Worm (Caenorhabditis elegans) whole organism, L3 larva: ENCODE measurements around the gene Y41G9A.6.

ENCODE experiments used
- R02D3.7 ChIP-seq: fragments of 150-350 bp; optimal IDR thresholded peaks from 2 replicates; lab custom pipeline; 2014; ENCODE audit warnings: missing biosample characterization, missing genetic modification characterization
- ZK546.5 ChIP-seq: sonication (generic microtip); optimal IDR thresholded peaks from 2 replicates; lab custom pipeline; 2017; ENCODE audit warnings: missing biosample characterization, missing genetic modification characterization
- aly-2 ChIP-seq: fragments of 150-350 bp; optimal IDR thresholded peaks from 2 replicates; lab custom pipeline; 2014; ENCODE audit warnings: missing biosample characterization, missing genetic modification characterization
- ama-1 ChIP-seq: fragments of 150-350 bp; optimal IDR thresholded peaks from 2 replicates; lab custom pipeline; 2018
- ceh-16 ChIP-seq: sonication (generic microtip); optimal IDR thresholded peaks from 2 replicates; lab custom pipeline; 2017; ENCODE audit warnings: missing biosample characterization, missing genetic modification characterization
- ceh-28 ChIP-seq: fragments of 150-350 bp; optimal IDR thresholded peaks from 2 replicates; lab custom pipeline; 2014; ENCODE audit warnings: missing biosample characterization, missing genetic modification reagents, missing genetic modification characterization
- ceh-82 ChIP-seq: fragments of 150-350 bp; optimal IDR thresholded peaks from 2 replicates; lab custom pipeline; 2014; ENCODE audit warnings: missing biosample characterization, missing genetic modification characterization
- egl-27 ChIP-seq: sonication (generic microtip); optimal IDR thresholded peaks from 4 replicates; lab custom pipeline; 2017; ENCODE audit warnings: missing biosample characterization, missing genetic modification reagents, missing genetic modification characterization
- elt-1 ChIP-seq: fragments of 150-350 bp; optimal IDR thresholded peaks from 2 replicates; lab custom pipeline; 2014; ENCODE audit warnings: missing biosample characterization, missing genetic modification characterization
- elt-2 ChIP-seq: sonication (generic microtip); optimal IDR thresholded peaks from 2 replicates; lab custom pipeline; 2016; ENCODE audit warnings: missing genetic modification reagents, mild to moderate bottlenecking, missing genetic modification characterization, missing compliant biosample characterization
- elt-3 ChIP-seq, 3 experiments: fragments of 150-350 bp in 1 of 3; sonication (generic microtip) in 2 of 3; optimal IDR thresholded peaks; 2 replicates in 2 of 3; 4 replicates in 1 of 3; lab custom pipeline; 2014 to 2017; ENCODE audit warnings: missing biosample characterization in 3 of 3, missing genetic modification characterization in 3 of 3
- eor-1 ChIP-seq, 2 experiments: fragments of 150-350 bp; optimal IDR thresholded peaks; 2 replicates each; lab custom pipeline; 2014 to 2018; ENCODE audit warnings: missing biosample characterization in 2 of 2, missing genetic modification characterization in 2 of 2
- fkh-10 ChIP-seq: sonication (generic microtip); optimal IDR thresholded peaks from 2 replicates; lab custom pipeline; 2017; ENCODE audit warnings: missing biosample characterization, missing genetic modification reagents, missing genetic modification characterization
- fkh-2 ChIP-seq: fragments of 150-350 bp; optimal IDR thresholded peaks from 2 replicates; lab custom pipeline; 2014; ENCODE audit warnings: missing biosample characterization, missing genetic modification reagents, missing genetic modification characterization
- fos-1 ChIP-seq: fragments of 150-350 bp; optimal IDR thresholded peaks from 2 replicates; lab custom pipeline; 2014; ENCODE audit warnings: missing biosample characterization, missing genetic modification characterization
- hmg-11 ChIP-seq: sonication (generic microtip); optimal IDR thresholded peaks from 2 replicates; lab custom pipeline; 2016; ENCODE audit warnings: missing genetic modification characterization, missing compliant biosample characterization
- jun-1 ChIP-seq: fragments of 150-350 bp; optimal IDR thresholded peaks from 2 replicates; lab custom pipeline; 2014; ENCODE audit warnings: missing biosample characterization, missing genetic modification reagents, missing genetic modification characterization
- lin-39 ChIP-seq: fragments of 150-350 bp; optimal IDR thresholded peaks from 2 replicates; lab custom pipeline; 2018; ENCODE audit warnings: missing biosample characterization, missing genetic modification reagents, missing genetic modification characterization
- mdl-1 ChIP-seq: fragments of 150-350 bp; optimal IDR thresholded peaks from 2 replicates; lab custom pipeline; 2014; ENCODE audit warnings: missing biosample characterization, missing genetic modification characterization
- mml-1 ChIP-seq: fragments of 150-350 bp; sonication (generic microtip); optimal IDR thresholded peaks from 3 replicates; lab custom pipeline; 2014; ENCODE audit warnings: missing biosample characterization, missing genetic modification characterization
- nfya-1 ChIP-seq: sonication (generic microtip); optimal IDR thresholded peaks from 2 replicates; lab custom pipeline; 2017; ENCODE audit warnings: missing genetic modification characterization, mild to moderate bottlenecking, missing compliant biosample characterization, antibody characterized with exemption, moderate library complexity; ENCODE audit not compliant: insufficient read depth
- nhr-11 ChIP-seq: fragments of 150-350 bp; optimal IDR thresholded peaks from 2 replicates; lab custom pipeline; 2014; ENCODE audit warnings: missing biosample characterization, missing genetic modification characterization
- nhr-12 ChIP-seq: fragments of 150-350 bp; optimal IDR thresholded peaks from 2 replicates; lab custom pipeline; 2014; ENCODE audit warnings: missing biosample characterization, missing genetic modification characterization
- nhr-23 ChIP-seq: fragments of 150-350 bp; optimal IDR thresholded peaks from 2 replicates; lab custom pipeline; 2014; ENCODE audit warnings: missing biosample characterization, missing genetic modification reagents, missing genetic modification characterization
- nhr-237 ChIP-seq: fragments of 150-350 bp; optimal IDR thresholded peaks from 2 replicates; lab custom pipeline; 2014; ENCODE audit warnings: missing biosample characterization, missing genetic modification characterization
- nhr-25 ChIP-seq: sonication (generic microtip); optimal IDR thresholded peaks from 2 replicates; lab custom pipeline; 2017; ENCODE audit warnings: missing biosample characterization, missing genetic modification characterization
- nhr-28 ChIP-seq: fragments of 150-350 bp; optimal IDR thresholded peaks from 2 replicates; lab custom pipeline; 2014; ENCODE audit warnings: missing biosample characterization, missing genetic modification characterization
- nhr-43 ChIP-seq: sonication (generic microtip); optimal IDR thresholded peaks from 2 replicates; lab custom pipeline; 2016; ENCODE audit warnings: mild to moderate bottlenecking, missing genetic modification characterization, missing compliant biosample characterization; ENCODE audit not compliant: poor library complexity, severe bottlenecking
- nhr-67 ChIP-seq: fragments of 150-350 bp; optimal IDR thresholded peaks from 2 replicates; lab custom pipeline; 2014; ENCODE audit warnings: missing biosample characterization, missing genetic modification characterization
- nhr-76 ChIP-seq: fragments of 150-350 bp; sonication (generic microtip); optimal IDR thresholded peaks from 5 replicates; lab custom pipeline; 2014; ENCODE audit warnings: missing biosample characterization, missing genetic modification characterization
- nhr-77 ChIP-seq: fragments of 150-350 bp; optimal IDR thresholded peaks from 2 replicates; lab custom pipeline; 2014; ENCODE audit warnings: missing biosample characterization, missing genetic modification characterization
- pqm-1 ChIP-seq: fragments of 150-350 bp; optimal IDR thresholded peaks from 2 replicates; lab custom pipeline; 2017; ENCODE audit warnings: missing biosample characterization, missing genetic modification characterization, inconsistent platforms
- skn-1 ChIP-seq: fragments of 150-350 bp; optimal IDR thresholded peaks from 2 replicates; lab custom pipeline; 2014; ENCODE audit warnings: missing biosample characterization, missing genetic modification characterization
- tbx-2 ChIP-seq: sonication (generic microtip); optimal IDR thresholded peaks from 2 replicates; lab custom pipeline; 2016; ENCODE audit warnings: mild to moderate bottlenecking, missing genetic modification characterization, missing compliant biosample characterization
- unc-39 ChIP-seq: sonication (generic microtip); optimal IDR thresholded peaks from 4 replicates; lab custom pipeline; 2017; ENCODE audit warnings: missing biosample characterization, missing genetic modification characterization
- unc-62 ChIP-seq: fragments of 150-350 bp; sonication (generic microtip); optimal IDR thresholded peaks from 4 replicates; lab custom pipeline; 2014; ENCODE audit warnings: missing biosample characterization, missing genetic modification reagents, missing genetic modification characterization
- zag-1 ChIP-seq: fragments of 150-350 bp; optimal IDR thresholded peaks from 2 replicates; lab custom pipeline; 2014; ENCODE audit warnings: missing biosample characterization, missing genetic modification characterization
- ztf-11 ChIP-seq: fragments of 150-350 bp; optimal IDR thresholded peaks from 2 replicates; lab custom pipeline; 2014; ENCODE audit warnings: missing biosample characterization, missing genetic modification characterization
- ztf-4 ChIP-seq: fragments of 150-350 bp; optimal IDR thresholded peaks from 2 replicates; lab custom pipeline; 2014; ENCODE audit warnings: missing biosample characterization, missing genetic modification characterization

Gene Y41G9A.6

DNA sequence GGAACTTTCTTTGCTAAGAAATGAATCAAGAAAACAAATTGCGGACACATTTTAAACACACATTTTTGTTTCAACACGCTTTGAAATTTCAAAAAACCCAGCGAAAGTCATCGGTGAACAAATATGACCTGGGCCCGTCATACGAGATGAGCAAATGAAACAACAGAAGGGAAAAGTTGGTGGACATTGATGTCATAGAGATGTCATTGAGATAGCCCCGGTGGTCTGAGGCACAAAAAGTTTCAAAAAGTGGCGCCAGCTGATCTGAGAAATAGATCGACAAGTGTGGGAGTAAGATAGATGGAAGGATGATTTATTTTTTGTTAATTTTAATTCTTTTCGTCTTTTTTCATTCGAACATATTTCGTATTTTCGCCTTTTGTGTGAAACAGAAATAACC is 45.1 kb upstream of the Y41G9A.6 start:
- no peak for TF ChIP-seq R02D3.7
- peak; percentile 3 for TF ChIP-seq elt-1 (tag; lab: Kevin White, UChicago)
- no peak for TF ChIP-seq hmg-11 (tag; lab: Kevin White, UChicago)
- no peak for TF ChIP-seq ceh-16 (tag; lab: Kevin White, UChicago)

DNA sequence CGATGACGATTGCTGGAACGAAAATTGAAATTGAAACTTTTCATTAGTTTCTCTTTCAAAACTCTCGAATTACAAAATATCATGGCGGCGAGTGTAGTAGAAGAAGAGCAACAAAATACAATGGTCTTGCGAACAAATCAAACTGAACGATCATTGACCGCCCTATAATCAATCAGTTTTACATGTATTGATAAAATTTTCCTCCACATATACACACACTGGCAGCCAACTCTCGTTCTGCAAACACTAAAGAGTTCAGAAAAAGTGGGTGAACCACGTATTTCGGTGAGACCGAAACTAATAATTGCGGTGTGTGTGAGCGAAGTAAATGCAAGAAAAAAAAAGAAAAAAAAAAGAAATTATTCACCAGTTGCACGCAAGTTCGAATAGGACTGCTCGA is 43.6 kb upstream of the Y41G9A.6 start:
- TF ChIP-seq elt-2 (tag; lab: Kevin White, UChicago) (peak; percentile 36), pqm-1 (peak; percentile 34), mdl-1 (no peak), mml-1 (no peak), nhr-67 (tag; lab: Kevin White, UChicago) (no peak), nhr-11 (tag; lab: Kevin White, UChicago) (no peak), nhr-28 (tag; lab: Kevin White, UChicago) (no peak), eor-1 (tag; optimal IDR thresholded peaks at IDR 0.05; lab: Kevin White, UChicago) (no peak), skn-1 (no peak)

DNA sequence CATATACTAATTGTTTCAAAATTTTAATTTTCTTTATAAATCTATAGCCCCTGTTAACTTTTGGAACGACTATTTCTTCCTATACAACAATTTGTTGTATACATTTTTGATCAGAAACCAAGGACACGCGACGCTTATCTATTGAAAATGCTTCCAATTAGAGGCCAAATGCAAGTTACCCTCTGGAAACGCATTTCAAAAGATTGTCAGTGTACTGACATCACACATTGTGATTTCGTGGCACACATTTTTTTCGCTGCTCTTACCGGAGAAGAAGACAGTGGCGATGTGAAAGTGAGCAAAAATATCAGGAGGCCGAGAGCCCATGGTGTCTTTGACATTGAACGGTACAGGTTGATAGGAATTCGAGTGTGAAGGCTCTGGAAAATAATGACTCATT is 41.9 kb upstream of the Y41G9A.6 start, which contains the start of gene cnnm-3:
TSS of gene cnnm-3 (minus strand) at position 382 of the 400 bp plus-strand sequence.
- no peak for TF ChIP-seq nhr-28 (tag; lab: Kevin White, UChicago)

DNA sequence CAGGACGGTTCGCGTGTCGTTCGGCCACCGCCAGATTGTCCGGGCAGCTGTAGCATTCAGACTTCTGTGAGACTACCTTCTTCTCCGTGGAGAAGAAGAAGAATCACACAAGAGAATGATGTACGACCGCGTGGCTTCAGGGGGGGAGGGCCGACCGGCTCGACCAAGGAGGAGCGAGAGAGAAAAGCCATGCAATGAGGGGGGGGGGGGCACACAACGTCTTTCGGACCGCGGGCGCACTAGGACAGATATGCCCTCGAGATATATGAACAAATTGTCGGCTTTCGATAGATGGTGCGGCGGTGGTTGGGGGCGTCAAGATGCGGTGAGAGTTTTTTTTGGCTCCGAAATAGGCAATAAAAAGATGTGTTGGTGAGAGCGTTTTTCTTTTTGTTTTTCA is 37.0 kb upstream of the Y41G9A.6 start:
- no peak for TF ChIP-seq fkh-10 (GFP tag; lab: Kevin White, UChicago)
- TF ChIP-seq nfya-1 (tag; lab: Kevin White, UChicago) = peak; percentile 6
- TF ChIP-seq lin-39 (tag; lab: Kevin White, UChicago) = peak; percentile 64

DNA sequence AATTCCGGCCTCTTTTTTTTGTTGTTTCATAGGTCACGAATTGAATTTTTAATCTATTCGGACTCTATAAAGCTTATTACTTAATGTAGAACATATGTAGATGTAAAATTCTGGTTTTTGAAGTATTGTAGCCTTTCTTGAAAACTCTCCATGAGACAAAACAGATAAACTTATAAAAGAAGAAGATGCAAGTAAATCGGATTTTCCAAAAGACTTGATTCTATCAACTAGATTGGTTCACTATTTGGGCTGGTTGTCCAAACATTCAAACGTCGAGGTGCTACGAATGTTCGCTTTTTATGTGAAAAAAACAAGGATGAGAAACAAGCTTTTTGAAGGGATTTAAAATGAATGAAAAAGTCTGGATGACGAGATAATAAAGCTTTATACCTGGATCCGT is 36.4 kb upstream of the Y41G9A.6 start:
- TF ChIP-seq zag-1 (tag; lab: Kevin White, UChicago) = no peak
- no peak for TF ChIP-seq jun-1
- TF ChIP-seq lin-39 (tag; lab: Kevin White, UChicago) = no peak
- TF ChIP-seq skn-1 = no peak
- no peak for TF ChIP-seq egl-27 (tag; lab: Kevin White, UChicago)
- no peak for TF ChIP-seq fkh-10 (GFP tag; lab: Kevin White, UChicago)
- TF ChIP-seq ZK546.5 (tag; lab: Kevin White, UChicago) = no peak
- TF ChIP-seq hmg-11 (tag; lab: Kevin White, UChicago) = no peak
- TF ChIP-seq nhr-43 (tag; lab: Kevin White, UChicago) = no peak
- no peak for TF ChIP-seq ztf-11 (tag; lab: Kevin White, UChicago)
- no peak for TF ChIP-seq aly-2 (tag; lab: Kevin White, UChicago)
- TF ChIP-seq R02D3.7 = no peak
- no peak for TF ChIP-seq nhr-12

DNA sequence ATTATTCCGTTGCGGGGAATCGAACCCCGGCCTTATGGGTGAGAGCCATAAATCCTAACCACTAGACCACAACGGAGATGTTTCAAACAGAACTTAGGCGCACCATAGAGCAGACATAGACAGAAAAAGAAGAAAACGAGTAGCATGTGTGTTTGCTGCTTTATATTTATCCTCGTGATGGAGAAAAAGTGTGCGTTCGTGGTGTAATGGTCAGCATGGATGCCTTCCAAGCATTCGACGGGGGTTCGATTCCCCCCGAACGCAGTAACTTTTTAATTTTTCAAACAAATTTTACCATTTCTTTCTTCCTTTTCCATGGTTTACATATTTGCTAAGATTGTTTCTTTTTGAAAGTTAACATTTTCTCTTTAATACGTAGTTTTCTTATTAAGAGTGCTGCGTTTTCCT is 32.4 kb upstream of the Y41G9A.6 start:
- TF ChIP-seq ztf-11 (tag; lab: Kevin White, UChicago) (peak; percentile 37), mml-1 (peak; percentile 60), nhr-43 (tag; lab: Kevin White, UChicago) (peak; percentile 96), mdl-1 (peak; percentile 33), R02D3.7 (peak; percentile 60), nhr-67 (tag; lab: Kevin White, UChicago) (peak; percentile 20), ztf-4 (tag; lab: Kevin White, UChicago) (peak; percentile 54), ama-1 (lab: Kevin White, UChicago) (peak; percentile 71), nhr-23 (peak; percentile 44), nhr-28 (tag; lab: Kevin White, UChicago) (peak; percentile 69), tbx-2 (tag; lab: Kevin White, UChicago) (peak; percentile 91), nhr-25 (tag; lab: Kevin White, UChicago) (peak; percentile 49), pqm-1 (peak; percentile 80), elt-3 (tag; optimal IDR thresholded peaks at IDR 0.05; lab: Kevin White, UChicago) (peak in 1 of 3 experiments; percentile 51), fos-1 (tag; lab: Kevin White, UChicago) (peak; percentile 86), unc-39 (tag; lab: Kevin White, UChicago) (peak; percentile 46), nhr-12 (no peak), ceh-16 (tag; lab: Kevin White, UChicago) (peak; percentile 29), fkh-10 (GFP tag; lab: Kevin White, UChicago) (peak; percentile 59), elt-2 (tag; lab: Kevin White, UChicago) (peak; percentile 72), nhr-237 (no peak), nhr-11 (tag; lab: Kevin White, UChicago) (peak; percentile 74), unc-62 (GFP tag; lab: Kevin White, UChicago) (peak; percentile 49), ZK546.5 (tag; lab: Kevin White, UChicago) (peak; percentile 21), skn-1 (peak; percentile 93), nhr-76 (tag; lab: Kevin White, UChicago) (peak; percentile 75), nfya-1 (tag; lab: Kevin White, UChicago) (peak; percentile 88), ceh-82 (tag; lab: Kevin White, UChicago) (peak; percentile 91), lin-39 (tag; lab: Kevin White, UChicago) (peak; percentile 88), aly-2 (tag; lab: Kevin White, UChicago) (peak; percentile 58), nhr-77 (tag; lab: Kevin White, UChicago) (peak; percentile 89), fkh-2 (tag; lab: Kevin White, UChicago) (no peak), ceh-28 (tag; lab: Kevin White, UChicago) (peak; percentile 75), egl-27 (tag; lab: Kevin White, UChicago) (peak; percentile 67), zag-1 (tag; lab: Kevin White, UChicago) (no peak)
